Worm (Caenorhabditis elegans) whole organism, mixed stage, embryonic: ENCODE data around the gene ZK666.12.
A peak's percentile ranks its signal among the peaks of the same experiment; 100 is the strongest.

Source experiments
- M03D4.4 ChIP-seq: sonication (generic microtip); optimal IDR thresholded peaks from 2 replicates; lab custom pipeline; 2017; ENCODE audit warnings: mild to moderate bottlenecking, missing genetic modification characterization, missing compliant biosample characterization
- bed-3 ChIP-seq: fragments of 200-800 bp; sonication (Bioruptor generic); optimal IDR thresholded peaks from 3 replicates; lab custom pipeline; 2018; ENCODE audit warnings: mild to moderate bottlenecking, missing genetic modification characterization, moderate library complexity, missing compliant biosample characterization
- blmp-1 ChIP-seq: fragments of 150-350 bp; optimal IDR thresholded peaks from 2 replicates; lab custom pipeline; 2014; ENCODE audit warnings: missing biosample characterization, missing genetic modification characterization
- ceh-39 ChIP-seq: fragments of 150-350 bp; optimal IDR thresholded peaks from 2 replicates; lab custom pipeline; 2014; ENCODE audit warnings: missing biosample characterization, missing genetic modification characterization
- ceh-43 ChIP-seq: fragments of 200-800 bp; sonication (Bioruptor generic); optimal IDR thresholded peaks from 2 replicates; lab custom pipeline; 2018; ENCODE audit warnings: mild to moderate bottlenecking, missing genetic modification characterization, moderate library complexity, missing compliant biosample characterization
- ceh-83 ChIP-seq: fragments of 200-800 bp; sonication (Bioruptor generic); optimal IDR thresholded peaks from 2 replicates; lab custom pipeline; 2018; ENCODE audit warnings: mild to moderate bottlenecking, missing genetic modification characterization, missing compliant biosample characterization
- ces-1 ChIP-seq: fragments of 150-350 bp; optimal IDR thresholded peaks from 2 replicates; lab custom pipeline; 2014; ENCODE audit warnings: missing biosample characterization, missing genetic modification reagents, missing genetic modification characterization
- cnd-1 ChIP-seq: fragments of 200-800 bp; sonication (Bioruptor generic); optimal IDR thresholded peaks from 2 replicates; lab custom pipeline; 2018; ENCODE audit warnings: mild to moderate bottlenecking, missing genetic modification characterization, missing compliant biosample characterization
- drap-1 ChIP-seq: fragments of 200-800 bp; sonication (Bioruptor generic); optimal IDR thresholded peaks from 3 replicates; lab custom pipeline; 2018; ENCODE audit warnings: mild to moderate bottlenecking, missing genetic modification characterization, missing compliant biosample characterization
- elt-3 ChIP-seq: fragments of 150-350 bp; optimal IDR thresholded peaks from 2 replicates; lab custom pipeline; 2014; ENCODE audit warnings: missing biosample characterization, missing genetic modification characterization
- ham-2 ChIP-seq: fragments of 200-800 bp; sonication (Bioruptor generic); optimal IDR thresholded peaks from 2 replicates; lab custom pipeline; 2018; ENCODE audit warnings: mild to moderate bottlenecking, missing genetic modification characterization, missing compliant biosample characterization
- hlh-1 ChIP-seq: fragments of 150-350 bp; optimal IDR thresholded peaks from 2 replicates; lab custom pipeline; 2014; ENCODE audit warnings: missing biosample characterization, missing genetic modification reagents, missing genetic modification characterization
- lin-13 ChIP-seq: fragments of 150-350 bp; optimal IDR thresholded peaks from 2 replicates; lab custom pipeline; 2014; ENCODE audit warnings: missing biosample characterization, missing genetic modification characterization
- lin-32 ChIP-seq: fragments of 200-800 bp; sonication (Bioruptor generic); optimal IDR thresholded peaks from 2 replicates; lab custom pipeline; 2018; ENCODE audit warnings: mild to moderate bottlenecking, missing genetic modification characterization, missing compliant biosample characterization
- lsy-2 ChIP-seq: fragments of 150-350 bp; optimal IDR thresholded peaks from 2 replicates; lab custom pipeline; 2014; ENCODE audit warnings: missing biosample characterization, missing genetic modification characterization
- mab-5 ChIP-seq: fragments of 150-350 bp; optimal IDR thresholded peaks from 2 replicates; lab custom pipeline; 2014; ENCODE audit warnings: missing biosample characterization, missing genetic modification characterization
- mep-1 ChIP-seq: fragments of 150-350 bp; optimal IDR thresholded peaks from 2 replicates; lab custom pipeline; 2017; ENCODE audit warnings: missing biosample characterization, missing genetic modification reagents, missing genetic modification characterization, inconsistent platforms
- mls-2 ChIP-seq: sonication (generic microtip); optimal IDR thresholded peaks from 2 replicates; lab custom pipeline; 2016; ENCODE audit warnings: mild to moderate bottlenecking, missing genetic modification characterization, moderate library complexity, missing compliant biosample characterization
- nhr-12 ChIP-seq: fragments of 150-350 bp; optimal IDR thresholded peaks from 2 replicates; lab custom pipeline; 2014; ENCODE audit warnings: missing biosample characterization, missing genetic modification characterization
- nhr-2 ChIP-seq: fragments of 150-350 bp; optimal IDR thresholded peaks from 2 replicates; lab custom pipeline; 2014; ENCODE audit warnings: missing biosample characterization, missing genetic modification characterization
- nhr-237 ChIP-seq: fragments of 150-350 bp; optimal IDR thresholded peaks from 2 replicates; lab custom pipeline; 2014; ENCODE audit warnings: missing biosample characterization, missing genetic modification characterization
- nhr-76 ChIP-seq: sonication (generic microtip); optimal IDR thresholded peaks from 2 replicates; lab custom pipeline; 2017; ENCODE audit warnings: missing biosample characterization, missing genetic modification characterization
- pha-4 ChIP-seq: fragments of 150-350 bp; optimal IDR thresholded peaks from 2 replicates; lab custom pipeline; 2018; ENCODE audit warnings: missing biosample characterization, missing genetic modification reagents, missing genetic modification characterization
- sem-2 ChIP-seq: fragments of 200-800 bp; sonication (Bioruptor generic); optimal IDR thresholded peaks from 2 replicates; lab custom pipeline; 2018; ENCODE audit warnings: mild to moderate bottlenecking, missing genetic modification characterization, missing compliant biosample characterization
- snpc-4 ChIP-seq: fragments of 150-350 bp; optimal IDR thresholded peaks from 2 replicates; lab custom pipeline; 2014; ENCODE audit warnings: missing biosample characterization, missing genetic modification characterization
- sptf-1 ChIP-seq: sonication (generic microtip); optimal IDR thresholded peaks from 2 replicates; lab custom pipeline; 2017; ENCODE audit warnings: mild to moderate bottlenecking, missing genetic modification characterization, moderate library complexity, missing compliant biosample characterization
- unc-120 ChIP-seq: sonication (generic microtip); optimal IDR thresholded peaks from 2 replicates; lab custom pipeline; 2017; ENCODE audit warnings: missing genetic modification characterization, missing compliant biosample characterization; ENCODE audit not compliant: poor library complexity, severe bottlenecking
- unc-39 ChIP-seq: fragments of 150-350 bp; optimal IDR thresholded peaks from 2 replicates; lab custom pipeline; 2014; ENCODE audit warnings: missing biosample characterization, missing genetic modification characterization
- unc-62 ChIP-seq: fragments of 150-350 bp; optimal IDR thresholded peaks from 2 replicates; lab custom pipeline; 2014; ENCODE audit warnings: missing biosample characterization, missing genetic modification reagents, missing genetic modification characterization
- zip-8 ChIP-seq: fragments of 150-350 bp; optimal IDR thresholded peaks from 2 replicates; lab custom pipeline; 2014; ENCODE audit warnings: missing biosample characterization, missing genetic modification characterization
- ztf-11 ChIP-seq: fragments of 150-350 bp; optimal IDR thresholded peaks from 2 replicates; lab custom pipeline; 2014; ENCODE audit warnings: missing biosample characterization, missing genetic modification characterization

ZK666.12 gene

DNA sequence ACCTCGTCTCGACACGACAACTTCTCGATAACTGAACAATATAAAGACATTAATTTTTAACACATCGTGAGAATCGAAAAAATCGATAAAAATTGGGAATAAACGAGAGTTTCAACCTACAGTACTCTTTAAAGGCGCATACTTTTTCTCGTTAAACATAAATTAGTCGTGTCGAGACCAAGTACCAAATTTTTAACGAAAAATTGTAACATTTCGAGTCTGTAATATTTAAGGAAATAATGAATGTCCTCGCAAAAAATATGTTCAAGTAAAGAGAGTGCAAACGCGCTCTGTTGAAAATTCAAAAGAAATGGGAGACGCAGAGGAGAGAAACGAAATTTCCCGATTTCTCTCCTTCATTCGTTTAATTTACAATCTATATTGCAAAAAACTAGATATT, 45.7 kb upstream of the ZK666.12 start:
- TF ChIP-seq pha-4 (tag; lab: Kevin White, UChicago), result no peak
- no peak for TF ChIP-seq ceh-39
- no peak for TF ChIP-seq sem-2 (GFP tag; lab: Kevin White, UChicago)
- TF ChIP-seq M03D4.4, result no peak
- TF ChIP-seq mep-1, result peak; percentile 27
- TF ChIP-seq unc-120, result no peak
- TF ChIP-seq lsy-2 (tag; lab: Kevin White, UChicago), result no peak

ce11 chrII:10452620-10453019, 43.4 kb upstream of the ZK666.12 start, which contains the start of gene ZK673.4:
Gene ZK673.4, plus strand, starts transcription at chrII:10452920.
- TF ChIP-seq M03D4.4, result no peak
- no peak for TF ChIP-seq unc-62 (GFP tag; lab: Kevin White, UChicago)
- no peak for TF ChIP-seq unc-39
- no peak for TF ChIP-seq ham-2
- no peak for TF ChIP-seq mab-5 (tag; lab: Kevin White, UChicago)
- no peak for TF ChIP-seq cnd-1
- no peak for TF ChIP-seq ceh-39
- TF ChIP-seq zip-8 (tag; lab: Kevin White, UChicago), result no peak
- no peak for TF ChIP-seq sptf-1 (tag; lab: Kevin White, UChicago)
- TF ChIP-seq snpc-4 (tag; lab: Kevin White, UChicago), result no peak
- TF ChIP-seq pha-4 (tag; lab: Kevin White, UChicago), result no peak
- TF ChIP-seq mls-2 (tag; lab: Kevin White, UChicago), result no peak
- TF ChIP-seq ceh-83 (GFP tag; lab: Kevin White, UChicago), result no peak
- no peak for TF ChIP-seq nhr-76
- TF ChIP-seq elt-3 (tag; lab: Kevin White, UChicago), result no peak
- TF ChIP-seq, all 35 proteins: peak for 0

ce11 chrII:10456979-10457378, 39.0 kb upstream of the ZK666.12 start, which contains the start of gene ZK673.11:
Gene ZK673.11, plus strand, starts transcription at chrII:10457279.
- no peak for TF ChIP-seq ces-1 (GFP tag; lab: Kevin White, UChicago)
- TF ChIP-seq nhr-12 (tag; lab: Kevin White, UChicago), result no peak
- no peak for TF ChIP-seq lin-32
- TF ChIP-seq unc-39, result no peak
- TF ChIP-seq lsy-2 (tag; lab: Kevin White, UChicago), result no peak
- no peak for TF ChIP-seq cnd-1
- TF ChIP-seq unc-62 (GFP tag; lab: Kevin White, UChicago), result no peak
- TF ChIP-seq pha-4 (tag; lab: Kevin White, UChicago), result no peak
- TF ChIP-seq nhr-2 (tag; lab: Kevin White, UChicago), result no peak
- no peak for TF ChIP-seq mab-5 (tag; lab: Kevin White, UChicago)
- no peak for TF ChIP-seq ztf-11
- no peak for TF ChIP-seq elt-3 (tag; lab: Kevin White, UChicago)
- TF ChIP-seq ceh-39, result no peak
- TF ChIP-seq hlh-1 (tag; lab: Kevin White, UChicago), result no peak
- TF ChIP-seq ceh-43, result no peak
- TF ChIP-seq sem-2 (GFP tag; lab: Kevin White, UChicago), result no peak
- TF ChIP-seq drap-1 (GFP tag; lab: Kevin White, UChicago), result no peak

DNA sequence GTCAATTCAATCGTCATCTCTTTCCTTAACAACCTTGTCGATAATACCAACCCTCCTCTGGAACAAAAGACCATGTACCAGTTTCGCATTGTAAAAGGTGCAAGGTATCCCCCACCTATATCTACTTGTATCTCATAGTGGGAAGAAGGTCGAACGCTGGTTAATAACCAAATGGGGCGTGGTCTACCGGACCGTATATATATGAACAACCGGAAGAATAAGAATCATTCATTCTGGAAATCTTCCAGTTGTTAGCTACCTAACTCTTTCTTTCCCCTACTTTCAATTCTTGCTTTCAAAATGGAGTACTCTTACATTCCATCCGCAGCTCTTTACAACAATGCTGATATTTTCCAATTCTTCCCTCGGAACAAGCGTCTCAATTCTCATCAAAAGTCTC, 34.8 kb upstream of the ZK666.12 start, which contains the start of gene ZK673.5:
Gene ZK673.5, plus strand, starts transcription at position 301 of the 400 bp plus-strand sequence.
- TF ChIP-seq lin-13, result no peak

DNA sequence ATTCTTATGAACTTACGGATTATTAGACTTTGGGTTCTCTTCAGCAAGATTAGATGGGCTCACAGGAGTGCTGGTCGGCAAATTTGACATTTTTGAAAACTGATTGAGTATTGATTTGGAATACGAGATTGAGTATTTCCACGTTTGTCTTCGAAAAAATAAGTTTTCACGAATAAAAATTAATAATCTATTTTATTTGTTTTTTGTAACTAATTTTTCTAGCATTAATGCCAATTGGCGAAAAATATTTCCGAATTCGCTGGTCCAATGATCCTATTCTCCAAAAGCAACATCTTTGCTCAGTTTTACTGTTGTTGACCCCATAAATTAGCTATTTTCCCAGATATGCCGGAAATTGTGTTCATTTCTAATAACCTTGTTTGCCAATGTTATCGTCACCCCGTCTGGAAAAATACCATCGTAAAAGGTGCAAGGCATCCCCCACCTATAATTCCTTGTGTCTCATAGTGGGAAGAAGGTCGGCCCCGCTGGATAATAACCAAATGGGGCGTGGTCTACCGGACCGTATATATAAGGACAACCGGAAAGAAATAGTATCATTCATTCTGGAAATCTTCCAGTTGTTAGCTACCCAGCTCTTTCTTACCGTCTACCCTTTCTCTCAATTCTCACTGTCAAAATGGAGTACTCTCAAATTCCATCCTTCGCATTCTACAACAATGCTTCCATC, 31.6 kb upstream of the ZK666.12 start, which contains the start of the genes ZK673.6 and sdz-37:
Gene ZK673.6, minus strand, starts transcription at position 101 of the 691 bp plus-strand sequence.
Gene sdz-37, plus strand, starts transcription at position 641 of the 691 bp plus-strand sequence.
- no peak for TF ChIP-seq blmp-1 (tag; lab: Kevin White, UChicago)
- no peak for TF ChIP-seq nhr-237 (tag; lab: Kevin White, UChicago)
- no peak for TF ChIP-seq nhr-12 (tag; lab: Kevin White, UChicago)
- TF ChIP-seq snpc-4 (tag; lab: Kevin White, UChicago), result no peak
- TF ChIP-seq sptf-1 (tag; lab: Kevin White, UChicago), result no peak
- TF ChIP-seq bed-3, result no peak
- TF ChIP-seq pha-4 (tag; lab: Kevin White, UChicago), result no peak
- no peak for TF ChIP-seq ceh-43
- TF ChIP-seq ztf-11, result no peak
- no peak for TF ChIP-seq cnd-1
- TF ChIP-seq elt-3 (tag; lab: Kevin White, UChicago), result no peak
- no peak for TF ChIP-seq ces-1 (GFP tag; lab: Kevin White, UChicago)
- no peak for TF ChIP-seq nhr-2 (tag; lab: Kevin White, UChicago)
- no peak for TF ChIP-seq drap-1 (GFP tag; lab: Kevin White, UChicago)
